Fruit fly (Drosophila melanogaster) whole organism, embryonic: ENCODE data around the gene CG10663.

Experiments used
- Aef1 ChIP-seq: fragments of 200-800 bp; sonication (Bioruptor generic); IDR thresholded peaks from 3 replicates; pipeline ENCODE4 v1.3.6; 2022; ENCODE audit warnings: missing biosample characterization, missing genetic modification characterization
- Awh ChIP-seq: fragments of 200-800 bp; sonication (Bioruptor generic); IDR thresholded peaks from 2 replicates; pipeline ENCODE4, ENCODE4 v1.3.6; 2022; ENCODE audit warnings: missing biosample characterization, missing genetic modification characterization
- C15 ChIP-seq: fragments of 200-800 bp; sonication (Bioruptor generic); IDR thresholded peaks from 3 replicates; pipeline ENCODE4 v1.3.6; 2022; ENCODE audit warnings: missing biosample characterization, missing genetic modification characterization
- CG10979 ChIP-seq: fragments of 200-800 bp; sonication (Bioruptor generic); optimal IDR thresholded peaks from 2 replicates; lab custom pipeline; 2018; ENCODE audit warnings: missing biosample characterization, mild to moderate bottlenecking, missing genetic modification characterization, moderate library complexity
- CG11456 ChIP-seq: fragments of 200-800 bp; sonication (Bioruptor generic); IDR thresholded peaks from 3 replicates; pipeline ENCODE4 v1.3.6; 2022; ENCODE audit warnings: missing biosample characterization, missing genetic modification characterization
- CG12155 ChIP-seq: fragments of 200-800 bp; sonication (Bioruptor generic); optimal IDR thresholded peaks from 3 replicates; lab custom pipeline; 2016; ENCODE audit warnings: missing biosample characterization, missing genetic modification characterization
- CG13287 ChIP-seq: fragments of 200-800 bp; sonication (Bioruptor generic); IDR thresholded peaks from 2 replicates; pipeline ENCODE4 v1.3.6; 2022; ENCODE audit warnings: missing biosample characterization, missing genetic modification characterization; ENCODE audit not compliant: partially characterized antibody
- CG15479 ChIP-seq: fragments of 200-800 bp; sonication (Bioruptor generic); optimal IDR thresholded peaks from 3 replicates; lab custom pipeline; 2019; ENCODE audit warnings: missing biosample characterization, mild to moderate bottlenecking, missing genetic modification characterization, moderate library complexity
- CG2202 ChIP-seq: fragments of 200-800 bp; sonication (Bioruptor generic); optimal IDR thresholded peaks from 2 replicates; lab custom pipeline; 2018; ENCODE audit warnings: missing biosample characterization, mild to moderate bottlenecking, missing genetic modification characterization
- CG2678 ChIP-seq: fragments of 200-800 bp; sonication (Bioruptor generic); optimal IDR thresholded peaks from 3 replicates; lab custom pipeline; 2019; ENCODE audit warnings: missing biosample characterization, mild to moderate bottlenecking, missing genetic modification characterization, moderate library complexity
- CG33213 ChIP-seq: fragments of 200-800 bp; sonication (Bioruptor generic); optimal IDR thresholded peaks from 3 replicates; lab custom pipeline; 2016; ENCODE audit warnings: missing biosample characterization, missing genetic modification characterization
- CG3726 ChIP-seq: fragments of 200-800 bp; sonication (Bioruptor generic); IDR thresholded peaks from 3 replicates; pipeline ENCODE4, ENCODE4 v1.3.6; 2022; ENCODE audit warnings: missing biosample characterization, missing genetic modification characterization
- CG3838 ChIP-seq: fragments of 200-800 bp; sonication (Bioruptor generic); optimal IDR thresholded peaks from 3 replicates; lab custom pipeline; 2016; ENCODE audit warnings: missing biosample characterization, missing genetic modification characterization
- CG4854 ChIP-seq: fragments of 200-800 bp; sonication (Bioruptor generic); optimal IDR thresholded peaks from 2 replicates; lab custom pipeline; 2016; ENCODE audit warnings: missing biosample characterization, missing genetic modification characterization, inconsistent platforms
- CG6813 ChIP-seq: fragments of 200-800 bp; sonication (Bioruptor generic); optimal IDR thresholded peaks from 2 replicates; lab custom pipeline; 2017; ENCODE audit warnings: missing biosample characterization, missing genetic modification characterization, mild to moderate bottlenecking, moderate library complexity, missing genetic modification reagents
- CG8944 ChIP-seq: fragments of 200-800 bp; sonication (Bioruptor generic); optimal IDR thresholded peaks from 3 replicates; lab custom pipeline; 2016; ENCODE audit warnings: missing biosample characterization, missing genetic modification characterization
- CG9437 ChIP-seq: fragments of 200-800 bp; sonication (Bioruptor generic); optimal IDR thresholded peaks from 2 replicates; lab custom pipeline; 2018; ENCODE audit warnings: missing biosample characterization, mild to moderate bottlenecking, missing genetic modification characterization
- CG9932 ChIP-seq: fragments of 200-800 bp; sonication (Bioruptor generic); IDR thresholded peaks from 2 replicates; pipeline ENCODE4 v1.3.6; 2022; ENCODE audit warnings: missing biosample characterization, missing genetic modification characterization
- CrebB ChIP-seq: fragments of 200-800 bp; sonication (Bioruptor generic); optimal IDR thresholded peaks from 3 replicates; lab custom pipeline; 2018; ENCODE audit warnings: missing biosample characterization, mild to moderate bottlenecking, missing genetic modification characterization
- E2f2 ChIP-seq: fragments of 200-800 bp; sonication (Bioruptor generic); IDR thresholded peaks from 2 replicates; pipeline ENCODE4 v1.3.6; 2022; ENCODE audit warnings: missing biosample characterization, missing genetic modification characterization
- H2.0 ChIP-seq: fragments of 200-800 bp; sonication (Bioruptor generic); IDR thresholded peaks from 2 replicates; pipeline ENCODE4 v1.3.6; 2022; ENCODE audit warnings: missing biosample characterization, missing genetic modification characterization
- NC2α ChIP-seq: fragments of 200-800 bp; sonication (Bioruptor generic); optimal IDR thresholded peaks from 2 replicates; lab custom pipeline; 2016; ENCODE audit warnings: missing biosample characterization, missing genetic modification characterization
- Ravus ChIP-seq: fragments of 200-800 bp; sonication (Bioruptor generic); IDR thresholded peaks from 2 replicates; pipeline ENCODE4 v1.3.6; 2022; ENCODE audit warnings: missing biosample characterization, missing genetic modification characterization
- Scr ChIP-seq: fragments of 200-800 bp; sonication (Bioruptor generic); IDR thresholded peaks from 2 replicates; pipeline ENCODE4 v1.3.6; 2022; ENCODE audit warnings: missing biosample characterization, missing genetic modification characterization; ENCODE audit not compliant: partially characterized antibody
- Ssrp ChIP-seq: fragments of 200-800 bp; sonication (Bioruptor generic); optimal IDR thresholded peaks from 2 replicates; lab custom pipeline; 2018; ENCODE audit warnings: missing biosample characterization, mild to moderate bottlenecking, missing genetic modification characterization, moderate library complexity
- Taf1 ChIP-seq: fragments of 200-800 bp; sonication (Bioruptor generic); IDR thresholded peaks from 2 replicates; pipeline ENCODE4 v1.3.6; 2022; ENCODE audit warnings: missing biosample characterization, missing genetic modification characterization
- Xbp1 ChIP-seq: fragments of 200-800 bp; sonication (Bioruptor generic); optimal IDR thresholded peaks from 3 replicates; lab custom pipeline; 2016; ENCODE audit warnings: missing biosample characterization, mild to moderate bottlenecking, missing genetic modification characterization
- abd-A ChIP-seq: fragments of 200-800 bp; sonication (Bioruptor generic); optimal IDR thresholded peaks from 3 replicates; lab custom pipeline; 2019; ENCODE audit warnings: missing biosample characterization, mild to moderate bottlenecking, missing genetic modification characterization, moderate library complexity
- ase ChIP-seq: fragments of 200-800 bp; sonication (Bioruptor generic); IDR thresholded peaks from 3 replicates; pipeline ENCODE4 v1.3.6; 2022; ENCODE audit warnings: missing biosample characterization, missing genetic modification characterization
- chn ChIP-seq: fragments of 200-800 bp; sonication (Bioruptor generic); optimal IDR thresholded peaks from 2 replicates; lab custom pipeline; 2016; ENCODE audit warnings: missing biosample characterization, missing genetic modification characterization
- ci ChIP-seq: fragments of 200-800 bp; sonication (Bioruptor generic); IDR thresholded peaks from 3 replicates; pipeline ENCODE4 v1.3.6; 2022; ENCODE audit warnings: missing biosample characterization, missing genetic modification characterization
- crol ChIP-seq: fragments of 200-800 bp; sonication (Bioruptor generic); IDR thresholded peaks from 2 replicates; pipeline ENCODE4 v1.3.6; 2022; ENCODE audit warnings: missing biosample characterization, missing genetic modification characterization
- dpn ChIP-seq, 2 experiments: fragments of 200-800 bp; sonication (Bioruptor generic); optimal IDR thresholded peaks; 3 replicates each; lab custom pipeline; 2016; ENCODE audit warnings: missing biosample characterization in 2 of 2, missing genetic modification characterization in 2 of 2
- emc ChIP-seq: fragments of 200-800 bp; sonication (Bioruptor generic); optimal IDR thresholded peaks from 2 replicates; lab custom pipeline; 2016; ENCODE audit warnings: missing biosample characterization, missing genetic modification characterization
- fd3F ChIP-seq: fragments of 200-800 bp; sonication (Bioruptor generic); optimal IDR thresholded peaks from 2 replicates; lab custom pipeline; 2018; ENCODE audit warnings: missing biosample characterization, mild to moderate bottlenecking, missing genetic modification characterization, moderate library complexity
- gfzf ChIP-seq: fragments of 200-800 bp; sonication (Bioruptor generic); optimal IDR thresholded peaks from 2 replicates; lab custom pipeline; 2016; ENCODE audit warnings: missing biosample characterization, mild to moderate bottlenecking, missing genetic modification characterization, moderate library complexity
- her ChIP-seq: fragments of 200-800 bp; sonication (Bioruptor generic); optimal IDR thresholded peaks from 2 replicates; lab custom pipeline; 2016; ENCODE audit warnings: missing biosample characterization, missing genetic modification characterization
- lbe ChIP-seq: fragments of 200-800 bp; sonication (Bioruptor generic); optimal IDR thresholded peaks from 2 replicates; lab custom pipeline; 2016; ENCODE audit warnings: missing biosample characterization, mild to moderate bottlenecking, missing genetic modification characterization
- nmo ChIP-seq: fragments of 200-800 bp; sonication (Bioruptor generic); optimal IDR thresholded peaks from 2 replicates; lab custom pipeline; 2018; ENCODE audit warnings: missing biosample characterization, mild to moderate bottlenecking, missing genetic modification characterization, moderate library complexity
- org-1 ChIP-seq: fragments of 200-800 bp; sonication (Bioruptor generic); optimal IDR thresholded peaks from 2 replicates; lab custom pipeline; 2017; ENCODE audit warnings: missing biosample characterization, missing genetic modification characterization
- prd ChIP-seq, 3 experiments: fragments of >200 bp in 2 of 3; fragments of 200-800 bp in 1 of 3; sonication (Bioruptor generic) in 1 of 3; optimal IDR thresholded peaks in 2 of 3; IDR thresholded peaks in 1 of 3; 2 replicates in 2 of 3; 3 replicates in 1 of 3; pipeline versions ENCODE4 v1.3.6 to Lab custom; 2017 to 2022; ENCODE audit warnings: missing biosample characterization in 1 of 3, missing genetic modification characterization in 1 of 3
- psq ChIP-seq: fragments of 200-800 bp; sonication (Bioruptor generic); optimal IDR thresholded peaks from 2 replicates; lab custom pipeline; 2017; ENCODE audit warnings: missing biosample characterization, missing genetic modification characterization
- ssp ChIP-seq: fragments of 200-800 bp; sonication (Bioruptor generic); IDR thresholded peaks from 2 replicates; pipeline ENCODE4 v1.3.6; 2022; ENCODE audit warnings: missing biosample characterization, missing genetic modification characterization
- tx ChIP-seq: fragments of 200-800 bp; sonication (Bioruptor generic); optimal IDR thresholded peaks from 2 replicates; lab custom pipeline; 2016; ENCODE audit warnings: missing biosample characterization, missing genetic modification characterization
- unpg ChIP-seq: fragments of 200-800 bp; sonication (Bioruptor generic); optimal IDR thresholded peaks from 3 replicates; lab custom pipeline; 2018; ENCODE audit warnings: missing biosample characterization, mild to moderate bottlenecking, missing genetic modification characterization, moderate library complexity

CG10663 gene

DNA sequence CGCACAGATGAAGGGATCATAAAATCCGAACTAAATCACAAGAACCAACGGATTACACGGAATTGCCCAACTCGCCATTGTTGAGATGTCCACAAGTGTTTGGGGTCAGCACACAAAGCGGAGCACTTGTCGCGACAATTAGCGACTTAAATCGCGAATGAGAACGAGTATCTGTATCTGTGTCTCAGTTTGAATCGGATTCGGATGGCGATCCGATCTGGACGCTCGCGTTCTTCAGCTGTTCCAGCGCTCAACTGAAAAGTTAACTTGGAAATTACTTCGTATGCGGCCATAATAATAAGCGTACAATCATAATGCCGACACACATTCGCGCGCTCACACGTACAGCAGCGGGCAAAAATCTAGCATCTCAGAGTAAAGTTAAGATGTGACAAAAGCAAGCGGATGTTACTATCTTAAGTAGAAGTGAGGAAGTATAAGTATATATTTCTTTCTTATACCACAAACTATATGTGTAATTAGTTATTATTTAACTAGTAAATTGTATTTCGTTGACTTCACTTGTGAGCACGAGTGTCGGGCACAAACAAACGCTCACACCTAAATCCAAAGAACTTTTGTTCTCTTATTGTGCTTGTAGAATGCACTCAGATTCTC lies 5.7 kb upstream of the CG10663 start, which contains the start of gene CG10660 (continued):
- TF ChIP-seq CG15479 (GFP tag; lab: Kevin White, UChicago) (no peak), H2.0 (peak; percentile 82), ssp (GFP tag; lab: Robert Waterston, UW) (peak; percentile 62), psq (GFP tag; lab: Kevin White, UChicago) (peak; percentile 65), CG3838 (peak; percentile 57), CG9932 (GFP tag; lab: Robert Waterston, UW) (peak; percentile 68), E2f2 (peak; percentile 71), ci (GFP tag; lab: Robert Waterston, UW) (peak; percentile 96), CG8944 (GFP tag; lab: Kevin White, UChicago) (peak; percentile 63), fd3F (GFP tag; lab: Kevin White, UChicago) (peak; percentile 76), ase (peak; percentile 79), abd-A (tag; lab: Kevin White, UChicago) (no peak), Ravus (GFP tag; lab: Robert Waterston, UW) (peak; percentile 54), CG12155 (peak; percentile 79), CG13287 (no peak), CG6813 (GFP tag; lab: Kevin White, UChicago) (peak; percentile 78), crol (GFP tag; lab: Robert Waterston, UW) (no peak), prd (optimal IDR thresholded peaks at IDR 0.05; lab: Kevin White, UChicago) (no peak), prd (GFP tag; IDR thresholded peaks at IDR 0.05; lab: Robert Waterston, UW) (peak; percentile 87), emc (GFP tag; lab: Kevin White, UChicago) (no peak), CG2202 (tag; lab: Kevin White, UChicago) (peak; percentile 77), Taf1 (GFP tag; lab: Robert Waterston, UW) (peak; percentile 45; the same call in 1 of the 2 replicates), Xbp1 (GFP tag; lab: Kevin White, UChicago) (peak; percentile 90), chn (GFP tag; lab: Kevin White, UChicago) (peak; percentile 67), Aef1 (peak; percentile 81), gfzf (GFP tag; lab: Kevin White, UChicago) (no peak), dpn (GFP tag; optimal IDR thresholded peaks at IDR 0.05; lab: Kevin White, UChicago) (peak; percentile 72 to 87), CG9437 (GFP tag; lab: Kevin White, UChicago) (peak; percentile 77), Awh (GFP tag; lab: Robert Waterston, UW) (peak; percentile 81), NC2α (GFP tag; lab: Kevin White, UChicago) (peak; percentile 22), nmo (GFP tag; lab: Kevin White, UChicago) (peak; percentile 91), CG3726 (GFP tag; lab: Robert Waterston, UW) (0 out of 3 replicates have a peak, but pooled peaks have one; percentile 53), CG11456 (peak; percentile 75), Ssrp (tag; lab: Kevin White, UChicago) (peak; percentile 85), CG33213 (peak; percentile 53), lbe (GFP tag; lab: Kevin White, UChicago) (peak; percentile 80), Scr (GFP tag; lab: Robert Waterston, UW) (no peak), CG2678 (peak; percentile 86), her (peak; percentile 41), unpg (GFP tag; lab: Kevin White, UChicago) (peak; percentile 94), CrebB (tag; lab: Kevin White, UChicago) (peak; percentile 84), CG4854 (GFP tag; lab: Kevin White, UChicago) (peak; percentile 77), C15 (GFP tag; lab: Robert Waterston, UW) (no peak), org-1 (peak; percentile 85), tx (GFP tag; lab: Kevin White, UChicago) (peak; percentile 39), CG10979 (tag; lab: Kevin White, UChicago) (peak; percentile 91)
- TF ChIP-seq, all 482 proteins: peak for 386
